Worm (Caenorhabditis elegans): Measurements from ENCODE around the gene glr-4.

DNA sequence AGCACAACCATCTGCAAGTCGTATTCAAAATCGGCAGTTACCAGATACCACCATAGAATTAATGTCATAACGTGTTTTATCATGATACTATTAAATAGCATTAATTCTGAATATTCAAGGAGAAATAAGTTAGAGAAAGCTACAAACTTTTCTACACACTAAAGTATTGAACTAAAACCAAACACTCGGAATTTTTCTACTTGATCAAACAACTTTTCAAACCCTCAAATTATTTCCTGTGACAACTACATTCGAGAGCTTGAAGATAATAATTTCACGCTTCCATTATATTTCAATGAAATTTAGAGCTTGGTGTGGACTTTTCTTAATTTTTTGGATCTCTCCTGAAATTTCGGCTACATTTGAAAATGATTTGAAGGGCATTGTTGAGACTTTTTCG is 28.3 kb upstream of the glr-4 start, which contains the start of gene irld-47:
- TF ChIP-seq lsy-2 (tag; optimal IDR thresholded peaks at IDR 0.05) (no peak), hlh-1 (tag; optimal IDR thresholded peaks at IDR 0.05) (no peak), snpc-4 (tag; optimal IDR thresholded peaks at IDR 0.05) (no peak), nhr-12 (tag; optimal IDR thresholded peaks at IDR 0.05) (no peak), elt-1 (tag; optimal IDR thresholded peaks at IDR 0.05; ENCODE audit: borderline replicate concordance, insufficient read depth) (no peak), ztf-11 (tag; optimal IDR thresholded peaks at IDR 0.05) (no peak), pha-4 (tag; optimal IDR thresholded peaks at IDR 0.05) (no peak), cnd-1 (tag; optimal IDR thresholded peaks at IDR 0.05) (no peak), blmp-1 (tag; optimal IDR thresholded peaks at IDR 0.05) (no peak), zip-8 (tag; optimal IDR thresholded peaks at IDR 0.05) (no peak), mep-1 (tag; optimal IDR thresholded peaks at IDR 0.05) (no peak), elt-3 (tag; optimal IDR thresholded peaks at IDR 0.05) (no peak), flh-1 (GFP tag; optimal IDR thresholded peaks at IDR 0.05) (no peak)
